Worm (Caenorhabditis elegans): ENCODE measurements around the gene T06E8.8.
A peak's percentile ranks its signal among the peaks of the same experiment; 100 is the strongest.

T06E8.8 gene

ce11 chrV:10006374-10006773 is 37.2 kb upstream of the T06E8.8 start:
- TF ChIP-seq ztf-11 (tag; optimal IDR thresholded peaks at IDR 0.05) (no peak), sem-2 (GFP tag; optimal IDR thresholded peaks at IDR 0.05) (no peak), tbx-8 (GFP tag; optimal IDR thresholded peaks at IDR 0.05) (no peak), bed-3 (GFP tag; optimal IDR thresholded peaks at IDR 0.05) (no peak), elt-3 (tag; optimal IDR thresholded peaks at IDR 0.05) (no peak), unc-39 (tag; optimal IDR thresholded peaks at IDR 0.05) (no peak), nhr-28 (tag; optimal IDR thresholded peaks at IDR 0.05) (no peak), lin-32 (GFP tag; optimal IDR thresholded peaks at IDR 0.05) (no peak), ham-2 (GFP tag; optimal IDR thresholded peaks at IDR 0.05) (no peak), M03D4.4 (tag; optimal IDR thresholded peaks at IDR 0.05) (no peak), ceh-43 (GFP tag; optimal IDR thresholded peaks at IDR 0.05) (no peak), nhr-12 (tag; optimal IDR thresholded peaks at IDR 0.05) (no peak), flh-1 (GFP tag; optimal IDR thresholded peaks at IDR 0.05) (no peak), snpc-4 (tag; optimal IDR thresholded peaks at IDR 0.05) (no peak), hlh-1 (tag; optimal IDR thresholded peaks at IDR 0.05) (no peak)

DNA sequence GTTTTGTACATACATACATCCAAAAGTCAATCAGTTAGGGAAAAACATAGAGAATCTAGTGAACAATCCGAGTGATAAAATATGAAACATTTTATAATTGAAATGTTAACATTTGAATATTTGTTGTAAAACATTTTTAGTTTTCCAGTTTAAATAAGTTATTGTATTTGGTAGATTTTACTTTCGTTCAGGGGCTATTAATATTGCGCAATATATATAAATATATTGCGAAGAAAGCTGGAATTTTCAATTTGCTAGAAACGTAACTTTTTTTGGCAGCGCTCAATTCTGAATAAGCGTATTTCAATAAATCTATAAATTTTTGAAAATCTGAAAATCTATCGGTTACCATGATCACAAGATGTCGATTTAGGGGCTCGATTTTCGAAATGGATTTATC is 36.1 kb upstream of the T06E8.8 start:
- TF ChIP-seq drap-1 (GFP tag; optimal IDR thresholded peaks at IDR 0.05) (no peak), zip-8 (tag; optimal IDR thresholded peaks at IDR 0.05) (peak; percentile 95)

- TF ChIP-seq unc-39 (tag; optimal IDR thresholded peaks at IDR 0.05), result no peak
- TF ChIP-seq mls-2 (tag; optimal IDR thresholded peaks at IDR 0.05), result no peak
- TF ChIP-seq sem-2 (GFP tag; optimal IDR thresholded peaks at IDR 0.05), result no peak
- no peak for TF ChIP-seq tbx-8 (GFP tag; optimal IDR thresholded peaks at IDR 0.05)
- no peak for TF ChIP-seq lsy-2 (tag; optimal IDR thresholded peaks at IDR 0.05)
- TF ChIP-seq mep-1 (tag; optimal IDR thresholded peaks at IDR 0.05), result no peak
- no peak for TF ChIP-seq lin-32 (GFP tag; optimal IDR thresholded peaks at IDR 0.05)
- TF ChIP-seq hlh-1 (tag; optimal IDR thresholded peaks at IDR 0.05), result no peak
- TF ChIP-seq cnd-1 (tag; optimal IDR thresholded peaks at IDR 0.05), result no peak
- no peak for TF ChIP-seq bed-3 (GFP tag; optimal IDR thresholded peaks at IDR 0.05)
- no peak for TF ChIP-seq nhr-28 (tag; optimal IDR thresholded peaks at IDR 0.05)
- no peak for TF ChIP-seq M03D4.4 (tag; optimal IDR thresholded peaks at IDR 0.05)
- TF ChIP-seq mab-5 (tag; optimal IDR thresholded peaks at IDR 0.05), result no peak
- TF ChIP-seq elt-1 (tag; optimal IDR thresholded peaks at IDR 0.05; ENCODE audit: borderline replicate concordance, insufficient read depth), result no peak
- TF ChIP-seq ceh-39 (tag; optimal IDR thresholded peaks at IDR 0.05), result no peak
- TF ChIP-seq drap-1 (GFP tag; optimal IDR thresholded peaks at IDR 0.05), result no peak
- TF ChIP-seq nhr-237 (tag; optimal IDR thresholded peaks at IDR 0.05), result no peak
- no peak for TF ChIP-seq snpc-4 (tag; optimal IDR thresholded peaks at IDR 0.05)
- TF ChIP-seq ces-1 (GFP tag; optimal IDR thresholded peaks at IDR 0.05), result no peak
- TF ChIP-seq lin-13 (tag; optimal IDR thresholded peaks at IDR 0.05), result no peak
Observed at ce11 chrV:10011623-10012022, 31.9 kb upstream of the T06E8.8 start, which contains the start of gene lea-1. Gene lea-1 (plus strand): TSS chrV:10011923.

- TF ChIP-seq ceh-43 (GFP tag; optimal IDR thresholded peaks at IDR 0.05) (no peak), elt-3 (tag; optimal IDR thresholded peaks at IDR 0.05) (peak; percentile 38), unc-120 (tag; optimal IDR thresholded peaks at IDR 0.05; ENCODE audit: poor library complexity, severe bottlenecking) (no peak)
Observed at ce11 chrV:10012639-10013038, 30.9 kb upstream of the T06E8.8 start.

- no peak for TF ChIP-seq nhr-28 (tag; optimal IDR thresholded peaks at IDR 0.05)
- TF ChIP-seq drap-1 (GFP tag; optimal IDR thresholded peaks at IDR 0.05), result no peak
- no peak for TF ChIP-seq zip-8 (tag; optimal IDR thresholded peaks at IDR 0.05)
- no peak for TF ChIP-seq sptf-1 (tag; optimal IDR thresholded peaks at IDR 0.05)
- TF ChIP-seq ham-2 (GFP tag; optimal IDR thresholded peaks at IDR 0.05), result no peak
- no peak for TF ChIP-seq hlh-1 (tag; optimal IDR thresholded peaks at IDR 0.05)
- TF ChIP-seq nhr-12 (tag; optimal IDR thresholded peaks at IDR 0.05), result no peak
- TF ChIP-seq ceh-43 (GFP tag; optimal IDR thresholded peaks at IDR 0.05), result no peak
- TF ChIP-seq unc-62 (GFP tag; optimal IDR thresholded peaks at IDR 0.05), result no peak
- TF ChIP-seq snpc-4 (tag; optimal IDR thresholded peaks at IDR 0.05), result no peak
- no peak for TF ChIP-seq flh-1 (GFP tag; optimal IDR thresholded peaks at IDR 0.05)
- TF ChIP-seq cnd-1 (tag; optimal IDR thresholded peaks at IDR 0.05), result no peak
- TF ChIP-seq ces-1 (GFP tag; optimal IDR thresholded peaks at IDR 0.05), result no peak
Observed at ce11 chrV:10018291-10018690, 25.3 kb upstream of the T06E8.8 start.

Measured in whole organism, mixed stage, embryonic.